Fruit fly (Drosophila melanogaster) whole organism, embryonic: Measurements from ENCODE around the gene Antp.

ENCODE experiments used
- Abd-B ChIP-seq: fragments of 200-800 bp; sonication (Bioruptor generic); optimal IDR thresholded peaks from 2 replicates; lab custom pipeline; 2018; ENCODE audit warnings: missing biosample characterization, mild to moderate bottlenecking, missing genetic modification characterization, moderate library complexity
- Awh ChIP-seq: fragments of 200-800 bp; sonication (Bioruptor generic); IDR thresholded peaks from 2 replicates; pipeline ENCODE4, ENCODE4 v1.3.6; 2022; ENCODE audit warnings: missing biosample characterization, missing genetic modification characterization
- CG12104 ChIP-seq: fragments of 200-800 bp; sonication (Bioruptor generic); optimal IDR thresholded peaks from 3 replicates; lab custom pipeline; 2016; ENCODE audit warnings: missing biosample characterization, missing genetic modification characterization
- CG14441 ChIP-seq: fragments of 200-800 bp; sonication (Bioruptor generic); IDR thresholded peaks from 2 replicates; pipeline ENCODE4 v1.3.6; 2022; ENCODE audit warnings: missing biosample characterization, missing genetic modification characterization
- CG2199 ChIP-seq: fragments of 200-800 bp; sonication (Bioruptor generic); IDR thresholded peaks from 3 replicates; pipeline ENCODE4 v1.3.6; 2022; ENCODE audit warnings: missing biosample characterization, missing genetic modification characterization
- CG2712 ChIP-seq: fragments of 200-800 bp; optimal IDR thresholded peaks from 3 replicates; lab custom pipeline; 2019; ENCODE audit warnings: missing biosample characterization, mild to moderate bottlenecking, missing genetic modification characterization, moderate library complexity
- CG30020 ChIP-seq: fragments of 200-800 bp; optimal IDR thresholded peaks from 2 replicates; lab custom pipeline; 2019; ENCODE audit warnings: missing biosample characterization, mild to moderate bottlenecking, missing genetic modification characterization, moderate library complexity
- CG34224 ChIP-seq: fragments of 200-800 bp; sonication (Bioruptor generic); IDR thresholded peaks from 3 replicates; pipeline ENCODE4 v1.3.6; 2022; ENCODE audit warnings: missing biosample characterization, missing genetic modification characterization; ENCODE audit not compliant: partially characterized antibody
- CG3995 ChIP-seq: fragments of 200-800 bp; sonication (Bioruptor generic); optimal IDR thresholded peaks from 3 replicates; lab custom pipeline; 2016; ENCODE audit warnings: missing biosample characterization, missing genetic modification characterization
- CG6765 ChIP-seq: fragments of 200-800 bp; sonication (Bioruptor generic); optimal IDR thresholded peaks from 3 replicates; lab custom pipeline; 2017; ENCODE audit warnings: missing biosample characterization, mild to moderate bottlenecking, missing genetic modification characterization
- CG9817 ChIP-seq: fragments of 200-800 bp; sonication (Bioruptor generic); optimal IDR thresholded peaks from 2 replicates; lab custom pipeline; 2018; ENCODE audit warnings: missing biosample characterization, mild to moderate bottlenecking, missing genetic modification characterization, moderate library complexity
- Deaf1 ChIP-seq: fragments of 200-800 bp; optimal IDR thresholded peaks from 3 replicates; lab custom pipeline; 2019; ENCODE audit warnings: missing biosample characterization, mild to moderate bottlenecking, missing genetic modification characterization, moderate library complexity
- Eip74EF ChIP-seq, 2 experiments: fragments of 200-800 bp in 1 of 2; fragments of >200 bp in 1 of 2; sonication (Bioruptor generic) in 1 of 2; optimal IDR thresholded peaks; 2 replicates each; lab custom pipeline; 2017 to 2019; ENCODE audit warnings: missing biosample characterization in 2 of 2, missing genetic modification characterization in 2 of 2, mild to moderate bottlenecking in 1 of 2, moderate library complexity in 1 of 2
- Ets97D ChIP-seq: fragments of 200-800 bp; sonication (Bioruptor generic); optimal IDR thresholded peaks from 3 replicates; lab custom pipeline; 2016; ENCODE audit warnings: missing biosample characterization, missing genetic modification characterization
- H2.0 ChIP-seq: fragments of 200-800 bp; sonication (Bioruptor generic); IDR thresholded peaks from 2 replicates; pipeline ENCODE4 v1.3.6; 2022; ENCODE audit warnings: missing biosample characterization, missing genetic modification characterization
- Hey ChIP-seq: fragments of 200-800 bp; sonication (Bioruptor generic); optimal IDR thresholded peaks from 3 replicates; lab custom pipeline; 2018; ENCODE audit warnings: missing biosample characterization, mild to moderate bottlenecking, missing genetic modification characterization
- Hr51 ChIP-seq, 2 experiments: fragments of 200-800 bp; sonication (Bioruptor generic); optimal IDR thresholded peaks; 2 replicates in 1 of 2; 3 replicates in 1 of 2; lab custom pipeline; 2016 to 2018; ENCODE audit warnings: missing biosample characterization in 2 of 2, missing genetic modification characterization in 2 of 2, mild to moderate bottlenecking in 1 of 2, moderate library complexity in 1 of 2
- Kr ChIP-seq: fragments of 200-800 bp; sonication (Bioruptor generic); optimal IDR thresholded peaks from 2 replicates; lab custom pipeline; 2017; ENCODE audit warnings: missing biosample characterization, mild to moderate bottlenecking, missing genetic modification characterization
- Nf-YB ChIP-seq: fragments of 200-800 bp; sonication (Bioruptor generic); optimal IDR thresholded peaks from 3 replicates; lab custom pipeline; 2019; ENCODE audit warnings: missing biosample characterization, mild to moderate bottlenecking, missing genetic modification characterization, moderate library complexity
- Nf-YC ChIP-seq: fragments of 200-800 bp; optimal IDR thresholded peaks from 3 replicates; lab custom pipeline; 2019; ENCODE audit warnings: missing biosample characterization, mild to moderate bottlenecking, missing genetic modification characterization, moderate library complexity
- Opbp ChIP-seq: fragments of 200-800 bp; sonication (Bioruptor generic); IDR thresholded peaks from 3 replicates; pipeline ENCODE4 v1.3.6; 2022; ENCODE audit warnings: missing biosample characterization, missing genetic modification characterization; ENCODE audit not compliant: partially characterized antibody
- abd-A ChIP-seq: fragments of 200-800 bp; sonication (Bioruptor generic); optimal IDR thresholded peaks from 3 replicates; lab custom pipeline; 2019; ENCODE audit warnings: missing biosample characterization, mild to moderate bottlenecking, missing genetic modification characterization, moderate library complexity
- ac ChIP-seq: fragments of 200-800 bp; sonication (Bioruptor generic); optimal IDR thresholded peaks from 3 replicates; lab custom pipeline; 2017; ENCODE audit warnings: missing biosample characterization, mild to moderate bottlenecking, missing genetic modification characterization
- bbx ChIP-seq: fragments of 200-800 bp; sonication (Bioruptor generic); IDR thresholded peaks from 2 replicates; pipeline ENCODE4 v1.3.6; 2022; ENCODE audit warnings: missing biosample characterization, missing genetic modification characterization; ENCODE audit not compliant: partially characterized antibody
- cad ChIP-seq: fragments of >200 bp; optimal IDR thresholded peaks from 2 replicates; lab custom pipeline; 2017; ENCODE audit warnings: missing biosample characterization, missing genetic modification characterization
- crol ChIP-seq: fragments of 200-800 bp; sonication (Bioruptor generic); IDR thresholded peaks from 2 replicates; pipeline ENCODE4 v1.3.6; 2022; ENCODE audit warnings: missing biosample characterization, missing genetic modification characterization
- dimm ChIP-seq: fragments of 200-800 bp; sonication (Bioruptor generic); IDR thresholded peaks from 2 replicates; pipeline ENCODE4 v1.3.6; 2022; ENCODE audit warnings: missing biosample characterization, missing genetic modification characterization
- exex ChIP-seq: fragments of 200-800 bp; sonication (Bioruptor generic); optimal IDR thresholded peaks from 4 replicates; lab custom pipeline; 2018; ENCODE audit warnings: missing biosample characterization, mild to moderate bottlenecking, missing genetic modification characterization, moderate library complexity
- gce ChIP-seq: fragments of 200-800 bp; sonication (Bioruptor generic); IDR thresholded peaks from 3 replicates; pipeline ENCODE4 v1.3.6; 2022; ENCODE audit warnings: missing biosample characterization, missing genetic modification characterization
- grn ChIP-seq: fragments of 200-800 bp; sonication (Bioruptor generic); optimal IDR thresholded peaks from 3 replicates; lab custom pipeline; 2017; ENCODE audit warnings: missing biosample characterization, missing genetic modification characterization
- gro ChIP-seq: fragments of 200-800 bp; sonication (Bioruptor generic); optimal IDR thresholded peaks from 2 replicates; lab custom pipeline; 2016; ENCODE audit warnings: missing biosample characterization, missing genetic modification characterization
- hth ChIP-seq: fragments of >200 bp; optimal IDR thresholded peaks from 2 replicates; lab custom pipeline; 2017; ENCODE audit warnings: inconsistent platforms
- kni ChIP-seq: fragments of 200-800 bp; sonication (Bioruptor generic); optimal IDR thresholded peaks from 3 replicates; lab custom pipeline; 2017; ENCODE audit warnings: mild to moderate bottlenecking, missing biosample characterization, missing genetic modification reagents, missing genetic modification characterization
- lab ChIP-seq: fragments of 200-800 bp; sonication (Bioruptor generic); optimal IDR thresholded peaks from 3 replicates; lab custom pipeline; 2017; ENCODE audit warnings: missing biosample characterization, missing genetic modification characterization, mild to moderate bottlenecking, moderate library complexity, missing genetic modification reagents
- mirr ChIP-seq: fragments of 200-800 bp; sonication (Bioruptor generic); optimal IDR thresholded peaks from 3 replicates; lab custom pipeline; 2018; ENCODE audit warnings: missing biosample characterization, mild to moderate bottlenecking, missing genetic modification characterization
- oc ChIP-seq: fragments of 200-800 bp; sonication (Bioruptor generic); optimal IDR thresholded peaks from 2 replicates; lab custom pipeline; 2018; ENCODE audit warnings: missing biosample characterization, mild to moderate bottlenecking, missing genetic modification characterization, moderate library complexity
- phol ChIP-seq: fragments of 200-800 bp; sonication (Bioruptor generic); optimal IDR thresholded peaks from 3 replicates; lab custom pipeline; 2018; ENCODE audit warnings: missing biosample characterization, mild to moderate bottlenecking, missing genetic modification characterization, moderate library complexity
- pros ChIP-seq: fragments of 200-800 bp; sonication (Bioruptor generic); optimal IDR thresholded peaks from 3 replicates; lab custom pipeline; 2019; ENCODE audit warnings: missing biosample characterization, mild to moderate bottlenecking, missing genetic modification characterization, moderate library complexity
- ro ChIP-seq: fragments of 200-800 bp; sonication (Bioruptor generic); IDR thresholded peaks from 2 replicates; pipeline ENCODE4 v1.3.6; 2022; ENCODE audit warnings: missing biosample characterization, missing genetic modification characterization
- sens ChIP-seq: fragments of 200-800 bp; sonication (Bioruptor generic); peaks from one replicate; lab custom pipeline; 2016; ENCODE audit warnings: missing biosample characterization, missing genetic modification characterization
- seq ChIP-seq: fragments of 200-800 bp; sonication (Bioruptor generic); IDR thresholded peaks from 2 replicates; pipeline ENCODE4 v1.3.6; 2022; ENCODE audit warnings: missing biosample characterization, missing genetic modification characterization
- slbo ChIP-seq: fragments of 200-800 bp; sonication (Bioruptor generic); IDR thresholded peaks from 2 replicates; pipeline ENCODE4 v1.3.6; 2022; ENCODE audit warnings: missing biosample characterization, missing genetic modification characterization
- slp2 ChIP-seq: fragments of 200-800 bp; sonication (Bioruptor generic); optimal IDR thresholded peaks from 2 replicates; lab custom pipeline; 2016; ENCODE audit warnings: missing biosample characterization, missing genetic modification characterization

Antp gene

DNA sequence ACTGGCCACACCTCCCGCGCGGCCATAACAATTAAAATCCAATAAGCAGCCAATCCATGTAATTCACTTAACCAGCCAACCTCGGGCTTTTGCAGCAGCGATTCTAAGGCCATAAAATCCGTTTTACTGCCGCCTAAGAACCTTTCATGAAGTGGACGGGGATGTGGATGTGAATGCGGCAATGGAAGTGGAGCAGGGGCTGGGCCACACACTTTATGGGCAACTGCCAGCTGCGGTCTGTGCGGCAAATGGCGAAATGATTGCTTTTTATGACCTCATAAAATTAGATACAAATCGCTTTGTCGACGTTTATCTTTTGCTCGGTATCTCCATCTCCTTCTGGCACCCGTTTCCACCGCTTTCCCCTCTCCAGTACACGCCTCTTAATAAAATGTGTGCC, 54.0 kb downstream of the Antp start:
- peak; percentile 2 for TF ChIP-seq mirr (GFP tag; lab: Kevin White, UChicago)
- TF ChIP-seq CG9817: no peak
- TF ChIP-seq Nf-YB (GFP tag; lab: Kevin White, UChicago): peak; percentile 65
- TF ChIP-seq Abd-B: peak; percentile 55
- TF ChIP-seq exex (tag; lab: Kevin White, UChicago): peak; percentile 22
- TF ChIP-seq grn (GFP tag; lab: Kevin White, UChicago): peak; percentile 45
- peak; percentile 32 for TF ChIP-seq cad (GFP tag; lab: Kevin White, UChicago)
- peak in 1 of 2 experiments; percentile 33 for TF ChIP-seq Hr51 (GFP tag; optimal IDR thresholded peaks at IDR 0.05; lab: Kevin White, UChicago)
- no peak for TF ChIP-seq Nf-YC (tag; lab: Kevin White, UChicago)
- TF ChIP-seq slp2 (GFP tag; lab: Kevin White, UChicago): no peak
- TF ChIP-seq abd-A: peak; percentile 98
- TF ChIP-seq slbo (GFP tag; lab: Robert Waterston, UW): 0 out of 2 replicates have a peak, but pooled peaks have one; percentile 14
- TF ChIP-seq gro (GFP tag; lab: Kevin White, UChicago): peak; percentile 25
- peak; percentile 44; the same call in 1 of the 2 replicates for TF ChIP-seq crol (GFP tag; lab: Robert Waterston, UW)

DNA sequence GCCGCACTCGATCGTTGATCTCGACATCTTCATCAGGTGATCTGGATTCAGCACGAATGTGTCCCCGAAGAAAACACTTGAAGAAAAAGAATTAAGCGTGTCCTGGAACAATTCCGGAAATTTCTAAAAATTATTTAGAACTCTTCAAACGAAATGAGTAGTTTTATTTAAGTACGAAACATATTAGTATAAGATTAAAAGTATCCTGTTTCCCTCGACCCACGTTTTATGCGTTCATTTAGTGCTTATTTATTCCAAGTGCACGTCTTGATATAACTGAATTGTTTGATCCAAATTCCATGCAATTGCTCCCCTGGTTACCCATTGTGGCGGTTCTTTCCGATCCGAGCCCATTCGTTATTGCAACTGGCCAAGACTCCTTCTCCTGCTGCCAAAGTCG, 59.4 kb downstream of the Antp start:
- TF ChIP-seq ac (GFP tag; lab: Kevin White, UChicago) (no peak), sens (GFP tag; lab: Kevin White, UChicago) (peak; percentile 46), CG12104 (no peak), H2.0 (GFP tag; lab: Robert Waterston, UW) (no peak), CG30020 (tag; lab: Kevin White, UChicago) (no peak)

DNA sequence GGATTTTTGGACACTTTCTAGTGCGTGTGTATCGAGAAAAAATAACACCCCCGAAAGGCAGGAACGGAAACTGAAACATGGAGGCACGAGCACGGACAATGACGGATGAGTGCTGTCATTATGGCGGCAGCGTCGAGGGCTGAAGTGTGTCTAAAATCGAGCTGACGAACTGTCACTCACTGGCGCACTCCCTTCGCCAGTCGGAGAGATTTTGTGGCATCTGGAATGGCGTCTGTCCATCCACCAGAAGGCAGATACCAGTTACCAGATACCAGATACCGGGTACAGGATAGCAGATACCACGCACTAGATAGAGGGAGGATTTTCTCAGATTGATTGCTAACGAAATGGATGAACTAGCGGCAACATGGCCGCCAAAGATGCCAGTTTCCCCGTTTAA, 61.3 kb downstream of the Antp start:
- TF ChIP-seq Ets97D (GFP tag; lab: Kevin White, UChicago) (no peak), CG3995 (no peak), dimm (GFP tag; lab: Robert Waterston, UW) (no peak), Opbp (GFP tag; lab: Robert Waterston, UW) (peak; percentile 24; the same call in 1 of the 3 replicates), grn (GFP tag; lab: Kevin White, UChicago) (peak; percentile 5), bbx (GFP tag; lab: Robert Waterston, UW) (no peak), oc (tag; lab: Kevin White, UChicago) (peak; percentile 0), gce (GFP tag; lab: Robert Waterston, UW) (no peak), ro (no peak), CG34224 (GFP tag; lab: Robert Waterston, UW) (no peak), CG14441 (no peak), lab (GFP tag; lab: Kevin White, UChicago) (no peak), phol (tag; lab: Kevin White, UChicago) (peak; percentile 44), kni (peak; percentile 3), CG2199 (GFP tag; lab: Robert Waterston, UW) (0 out of 3 replicates have a peak, but pooled peaks have one; percentile 28), hth (peak; percentile 86), CG2712 (tag; lab: Kevin White, UChicago) (no peak), Deaf1 (peak; percentile 23), seq (GFP tag; lab: Robert Waterston, UW) (peak; percentile 37; the same call in 1 of the 2 replicates), Eip74EF (GFP tag; optimal IDR thresholded peaks at IDR 0.05; lab: Kevin White, UChicago) (no peak), pros (GFP tag; lab: Kevin White, UChicago) (peak; percentile 48), Awh (GFP tag; lab: Robert Waterston, UW) (no peak), Kr (GFP tag; lab: Kevin White, UChicago) (no peak), Nf-YB (GFP tag; lab: Kevin White, UChicago) (peak; percentile 86), CG6765 (no peak), Hey (peak; percentile 29), Nf-YC (tag; lab: Kevin White, UChicago) (peak; percentile 77)
